Fruit fly (Drosophila melanogaster): ENCODE data around the gene CG18628.

CG18628 gene

DNA sequence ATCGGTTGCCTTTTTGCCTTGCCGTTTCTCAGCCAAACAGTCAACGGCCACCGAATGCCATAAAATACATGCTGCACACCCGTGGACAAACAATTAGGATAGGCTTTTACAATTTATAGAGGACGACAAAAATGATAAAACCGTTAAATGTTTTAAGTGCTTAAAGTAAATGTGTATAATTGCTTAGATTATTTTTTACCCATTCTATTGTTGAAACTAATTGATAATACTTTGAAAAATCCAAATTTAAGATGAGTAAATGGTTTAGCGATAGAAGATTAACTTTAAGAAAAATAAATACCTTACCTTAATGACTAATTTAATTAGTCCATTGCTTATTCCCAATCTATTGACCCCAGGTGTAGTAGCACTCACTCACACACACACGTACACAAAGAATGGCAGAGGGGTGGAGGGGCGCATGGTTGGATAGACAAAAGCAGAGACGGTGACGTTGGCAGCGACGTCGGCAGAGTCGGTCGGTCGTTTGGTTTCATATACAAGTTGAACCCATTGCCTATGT, 39.1 kb downstream of the CG18628 start (continued):
- peak; percentile 87 for TF ChIP-seq CG11456 (GFP tag; IDR thresholded peaks at IDR 0.05)
- peak in 1 of 2 experiments; percentile 91 for TF ChIP-seq Hr78 (GFP tag; optimal IDR thresholded peaks at IDR 0.05)
- no peak for TF ChIP-seq Sin3A (optimal IDR thresholded peaks at IDR 0.05)
- TF ChIP-seq sqz (GFP tag; optimal IDR thresholded peaks at IDR 0.05) = peak; percentile 88
- peak; percentile 34; the same call in 1 of the 2 replicates for TF ChIP-seq bbx (GFP tag; IDR thresholded peaks at IDR 0.05; ENCODE audit: partially characterized antibody)
- peak; percentile 83 for TF ChIP-seq Antp (GFP tag; optimal IDR thresholded peaks at IDR 0.05)
- peak; percentile 91 for TF ChIP-seq CG4424 (GFP tag; optimal IDR thresholded peaks at IDR 0.05)
- TF ChIP-seq zen (tag; optimal IDR thresholded peaks at IDR 0.05) = peak; percentile 85
- peak; percentile 80; the same call in 1 of the 2 replicates for TF ChIP-seq E2f2 (GFP tag; IDR thresholded peaks at IDR 0.05)
- TF ChIP-seq rib (GFP tag; IDR thresholded peaks at IDR 0.05) = peak; percentile 85
- peak; percentile 91 for TF ChIP-seq Dbx (GFP tag; IDR thresholded peaks at IDR 0.05)
- no peak for TF ChIP-seq Dll (GFP tag; IDR thresholded peaks at IDR 0.05; ENCODE audit: partially characterized antibody)
- TF ChIP-seq CG7963 (GFP tag; IDR thresholded peaks at IDR 0.05; ENCODE audit: partially characterized antibody) = no peak
- peak; percentile 67 for TF ChIP-seq CG33213 (GFP tag; optimal IDR thresholded peaks at IDR 0.05)
- TF ChIP-seq HmgD (GFP tag; optimal IDR thresholded peaks at IDR 0.05) = peak; percentile 60
- TF ChIP-seq Asciz (GFP tag; optimal IDR thresholded peaks at IDR 0.05) = peak; percentile 95
- TF ChIP-seq CG6854 (GFP tag; optimal IDR thresholded peaks at IDR 0.05) = peak; percentile 94
- TF ChIP-seq Elba2 (GFP tag; optimal IDR thresholded peaks at IDR 0.05) = peak; percentile 35
- TF ChIP-seq CG9727 (GFP tag; optimal IDR thresholded peaks at IDR 0.05) = peak; percentile 98
- peak; percentile 40 for TF ChIP-seq CG10565 (GFP tag; optimal IDR thresholded peaks at IDR 0.05)
- no peak for TF ChIP-seq corto (GFP tag; optimal IDR thresholded peaks at IDR 0.05)
- peak; percentile 92 for TF ChIP-seq CG6683 (GFP tag; optimal IDR thresholded peaks at IDR 0.05)
- peak; percentile 91 for TF ChIP-seq NfI (GFP tag; optimal IDR thresholded peaks at IDR 0.05)
- peak; percentile 89 for TF ChIP-seq Dad (GFP tag; optimal IDR thresholded peaks at IDR 0.05)
- peak; percentile 96 for TF ChIP-seq lab (GFP tag; optimal IDR thresholded peaks at IDR 0.05)
- peak; percentile 95 for TF ChIP-seq CG18476 (GFP tag; optimal IDR thresholded peaks at IDR 0.05)
- peak; percentile 85 to 97 for TF ChIP-seq Hr51 (GFP tag; optimal IDR thresholded peaks at IDR 0.05)
- TF ChIP-seq sna (GFP tag; IDR thresholded peaks at IDR 0.05; ENCODE audit: partially characterized antibody) = no peak
- TF ChIP-seq tio (GFP tag; optimal IDR thresholded peaks at IDR 0.05) = peak; percentile 92
- TF ChIP-seq knrl (GFP tag; IDR thresholded peaks at IDR 0.05; ENCODE audit: partially characterized antibody) = no peak
- TF ChIP-seq twi (tag; optimal IDR thresholded peaks at IDR 0.05) = peak; percentile 87
- TF ChIP-seq Adf1 (GFP tag; IDR thresholded peaks at IDR 0.05) = peak; percentile 98
- TF ChIP-seq CG32532 (GFP tag; IDR thresholded peaks at IDR 0.05) = peak; percentile 93
- peak; percentile 96 for TF ChIP-seq CG13424 (tag; optimal IDR thresholded peaks at IDR 0.05)
- peak; percentile 94 for TF ChIP-seq PHDP (tag; optimal IDR thresholded peaks at IDR 0.05)
- peak; percentile 87 for TF ChIP-seq gsb (GFP tag; IDR thresholded peaks at IDR 0.05)
- peak; percentile 80 for TF ChIP-seq CG10462 (GFP tag; optimal IDR thresholded peaks at IDR 0.05)
- peak; percentile 91 for TF ChIP-seq Mrtf (GFP tag; IDR thresholded peaks at IDR 0.05)
- TF ChIP-seq CrebB (tag; optimal IDR thresholded peaks at IDR 0.05) = peak; percentile 90
- peak; percentile 90 for TF ChIP-seq Ada2b (GFP tag; IDR thresholded peaks at IDR 0.05)
- TF ChIP-seq CG14667 (GFP tag; IDR thresholded peaks at IDR 0.05) = peak; percentile 91
- peak; percentile 89 for TF ChIP-seq ems (GFP tag; optimal IDR thresholded peaks at IDR 0.05)
- TF ChIP-seq CG30020 (tag; optimal IDR thresholded peaks at IDR 0.05) = peak; percentile 83
- TF ChIP-seq vvl (GFP tag; IDR thresholded peaks at IDR 0.05) = peak; percentile 97
- TF ChIP-seq zen2 (GFP tag; IDR thresholded peaks at IDR 0.05; ENCODE audit: partially characterized antibody) = no peak
- peak; percentile 96 for TF ChIP-seq CG10543 (GFP tag; optimal IDR thresholded peaks at IDR 0.05)
- peak; percentile 96 for TF ChIP-seq unpg (GFP tag; optimal IDR thresholded peaks at IDR 0.05)
- TF ChIP-seq CG18764 (GFP tag; optimal IDR thresholded peaks at IDR 0.05) = peak; percentile 77
- TF ChIP-seq HmgZ (tag; optimal IDR thresholded peaks at IDR 0.05) = peak; percentile 94
